Worm (Caenorhabditis elegans): ENCODE measurements around the gene sra-14.

Gene sra-14

DNA sequence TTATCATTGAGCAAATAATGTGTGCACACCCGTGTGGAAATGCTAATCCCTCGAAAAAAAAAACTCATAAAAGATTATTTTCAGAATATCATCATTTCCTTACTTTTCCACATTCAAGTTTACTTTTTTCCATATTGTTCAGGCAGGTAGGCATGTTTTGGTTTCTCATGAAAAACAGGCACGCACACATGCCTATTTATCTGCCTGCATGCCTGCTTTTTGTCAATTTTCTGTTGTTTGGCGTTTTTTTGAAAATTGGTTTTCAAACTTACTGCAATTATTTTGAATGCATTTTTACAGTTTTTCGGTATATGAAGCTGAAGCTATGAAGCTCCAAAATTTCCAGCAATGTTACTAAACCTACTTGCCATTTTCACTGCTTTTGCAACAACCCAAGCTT, 12.9 kb downstream of the sra-14 start, which contains the start of gene clec-64:
Gene clec-64, plus strand, starts transcription at position 301 of the 400 bp plus-strand sequence.
- TF ChIP-seq Y56A3A.18 (GFP tag; IDR thresholded peaks at IDR 0.05) (no peak), ztf-28 (GFP tag; IDR thresholded peaks at IDR 0.05) (no peak), F23B12.7 (tag; optimal IDR thresholded peaks at IDR 0.05; ENCODE audit: insufficient read depth) (no peak), sdz-38 (tag; optimal IDR thresholded peaks at IDR 0.05) (no peak), F57A8.1 (GFP tag; optimal IDR thresholded peaks at IDR 0.05) (no peak), tbx-9 (tag; optimal IDR thresholded peaks at IDR 0.05; ENCODE audit: borderline replicate concordance) (no peak), fkh-3 (tag; optimal IDR thresholded peaks at IDR 0.05) (no peak), let-607 (tag; optimal IDR thresholded peaks at IDR 0.05) (no peak), ceh-58 (GFP tag; IDR thresholded peaks at IDR 0.05) (no peak), ztf-18 (tag; optimal IDR thresholded peaks at IDR 0.05) (no peak), somi-1 (GFP tag; optimal IDR thresholded peaks at IDR 0.05) (no peak)

DNA sequence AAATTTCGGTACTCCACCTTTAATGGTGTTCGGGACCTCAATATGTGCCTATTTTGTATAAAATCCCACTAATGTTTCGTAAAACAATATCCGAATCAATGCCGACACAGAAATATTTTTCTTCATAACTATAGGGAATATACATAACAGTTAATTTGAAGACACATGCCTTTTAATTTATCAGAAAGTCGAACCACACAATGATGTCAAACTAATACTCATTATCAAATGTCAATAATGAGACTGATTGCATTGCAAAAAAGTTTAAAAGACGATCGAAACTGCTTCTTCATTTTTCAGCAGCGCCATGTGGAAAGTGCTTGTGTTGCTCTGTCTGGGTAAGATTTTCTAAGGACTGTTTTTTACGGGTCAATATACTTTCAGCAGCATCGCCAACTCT, 16.0 kb downstream of the sra-14 start, which contains the start of gene clec-65:
Gene clec-65, plus strand, starts transcription at position 301 of the 400 bp plus-strand sequence.
- TF ChIP-seq snpc-4 (GFP tag; optimal IDR thresholded peaks at IDR 0.05) (no peak), snpc-4 (tag; optimal IDR thresholded peaks at IDR 0.05) (no peak), xnd-1 (tag; optimal IDR thresholded peaks at IDR 0.05) (no peak), dox-1 (GFP tag; IDR thresholded peaks at IDR 0.05) (0 out of 2 replicates have a peak, but pooled peaks have one; percentile 15), F33H1.4 (GFP tag; IDR thresholded peaks at IDR 0.05) (no peak), rpc-1 (optimal IDR thresholded peaks at IDR 0.05) (no peak), rpc-1 (tag; optimal IDR thresholded peaks at IDR 0.05) (no peak), nhr-80 (tag; optimal IDR thresholded peaks at IDR 0.05) (peak; percentile 20), somi-1 (GFP tag; optimal IDR thresholded peaks at IDR 0.05) (no peak), lin-54 (GFP tag; optimal IDR thresholded peaks at IDR 0.05) (no peak), athp-1 (tag; optimal IDR thresholded peaks at IDR 0.05) (no peak), K11D2.4 (GFP tag; IDR thresholded peaks at IDR 0.05) (no peak), mes-4 (tag; optimal IDR thresholded peaks at IDR 0.05) (no peak), ama-1 (optimal IDR thresholded peaks at IDR 0.05) (no peak), ama-1 (GFP tag; optimal IDR thresholded peaks at IDR 0.05) (no peak)

DNA sequence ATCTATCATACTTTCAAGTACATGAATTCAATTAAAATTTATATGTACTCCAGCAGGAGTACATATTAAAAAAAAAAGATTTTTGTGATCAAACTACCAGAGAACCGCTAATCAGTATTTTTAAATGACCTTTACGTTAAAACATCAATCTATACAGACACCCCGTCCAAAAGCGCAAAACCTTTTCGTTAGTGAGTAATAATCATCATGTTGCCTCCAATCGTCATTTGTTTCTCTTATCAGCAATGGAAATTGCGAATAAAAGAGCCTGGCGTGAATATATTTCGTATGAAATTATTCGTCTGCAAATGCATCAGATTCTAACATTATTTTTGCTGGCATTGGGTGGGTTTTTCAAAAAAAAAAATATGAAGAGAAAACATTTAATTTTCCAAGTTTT, 19.1 kb downstream of the sra-14 start, which contains the start of gene clec-66:
Gene clec-66, plus strand, starts transcription at position 225 of the 400 bp plus-strand sequence.
- TF ChIP-seq akir-1 (GFP tag; optimal IDR thresholded peaks at IDR 0.05): no peak
- no peak for TF ChIP-seq B0336.3 (GFP tag; IDR thresholded peaks at IDR 0.05)
- no peak for TF ChIP-seq F22D6.2 (tag; optimal IDR thresholded peaks at IDR 0.05)
- TF ChIP-seq efl-1 (GFP tag; optimal IDR thresholded peaks at IDR 0.05): no peak
- TF ChIP-seq nhr-80 (tag; optimal IDR thresholded peaks at IDR 0.05): peak; percentile 70
- TF ChIP-seq Y79H2A.3 (GFP tag; conservative IDR thresholded peaks at IDR 0.05): no peak
- TF ChIP-seq hlh-12 (tag; optimal IDR thresholded peaks at IDR 0.05): no peak
- no peak for TF ChIP-seq pbrm-1 (GFP tag; IDR thresholded peaks at IDR 0.05)

DNA sequence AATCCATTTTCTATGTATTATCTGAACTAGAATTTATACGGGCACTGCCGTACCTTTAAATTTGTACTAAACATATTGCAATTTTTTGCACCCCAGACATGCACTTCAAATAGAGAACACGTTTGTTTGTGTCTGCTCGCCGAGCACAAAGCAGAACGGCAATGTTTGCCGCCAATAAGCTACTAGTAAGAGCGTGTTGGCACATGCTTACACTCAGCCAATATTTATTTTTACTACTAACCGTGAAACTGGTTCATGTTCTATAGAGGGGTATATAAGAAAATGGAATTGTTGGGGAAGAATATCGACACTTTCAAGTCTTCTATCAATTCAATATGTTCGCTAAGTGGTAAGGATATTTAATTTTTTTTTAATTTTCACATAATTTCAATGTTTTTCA, 22.0 kb downstream of the sra-14 start, which contains the start of gene nspb-11:
Gene nspb-11, plus strand, starts transcription at position 301 of the 400 bp plus-strand sequence.
- no peak for TF ChIP-seq F33H1.4 (GFP tag; IDR thresholded peaks at IDR 0.05)
- TF ChIP-seq ceh-58 (GFP tag; IDR thresholded peaks at IDR 0.05): no peak
- no peak for TF ChIP-seq lir-1 (GFP tag; conservative IDR thresholded peaks at IDR 0.05)
- no peak for TF ChIP-seq F39B2.1 (GFP tag; IDR thresholded peaks at IDR 0.05)
- TF ChIP-seq snpc-1.3 (tag; optimal IDR thresholded peaks at IDR 0.05; ENCODE audit: insufficient read depth): no peak
- no peak for TF ChIP-seq ztf-25 (GFP tag; IDR thresholded peaks at IDR 0.05)
- no peak for TF ChIP-seq lin-26 (GFP tag; IDR thresholded peaks at IDR 0.05)
- no peak for TF ChIP-seq attf-5 (GFP tag; optimal IDR thresholded peaks at IDR 0.05)
- TF ChIP-seq nfya-1 (tag; optimal IDR thresholded peaks at IDR 0.05; ENCODE audit: borderline replicate concordance, insufficient read depth): no peak
- TF ChIP-seq ztf-3 (GFP tag; optimal IDR thresholded peaks at IDR 0.05): no peak
- no peak for TF ChIP-seq F52B5.7 (tag; optimal IDR thresholded peaks at IDR 0.05)
- no peak for TF ChIP-seq nhr-120 (GFP tag; IDR thresholded peaks at IDR 0.05)
- TF ChIP-seq attf-6 (GFP tag; IDR thresholded peaks at IDR 0.05): no peak
- no peak for TF ChIP-seq ceh-91 (GFP tag; IDR thresholded peaks at IDR 0.05)
- no peak for TF ChIP-seq ceh-40 (GFP tag; IDR thresholded peaks at IDR 0.05)
- no peak for TF ChIP-seq madf-3 (GFP tag; IDR thresholded peaks at IDR 0.05)
- TF ChIP-seq ceh-27 (GFP tag; optimal IDR thresholded peaks at IDR 0.05): no peak
